Worm (Caenorhabditis elegans): Measurements from ENCODE around the gene F53F4.7.

DNA sequence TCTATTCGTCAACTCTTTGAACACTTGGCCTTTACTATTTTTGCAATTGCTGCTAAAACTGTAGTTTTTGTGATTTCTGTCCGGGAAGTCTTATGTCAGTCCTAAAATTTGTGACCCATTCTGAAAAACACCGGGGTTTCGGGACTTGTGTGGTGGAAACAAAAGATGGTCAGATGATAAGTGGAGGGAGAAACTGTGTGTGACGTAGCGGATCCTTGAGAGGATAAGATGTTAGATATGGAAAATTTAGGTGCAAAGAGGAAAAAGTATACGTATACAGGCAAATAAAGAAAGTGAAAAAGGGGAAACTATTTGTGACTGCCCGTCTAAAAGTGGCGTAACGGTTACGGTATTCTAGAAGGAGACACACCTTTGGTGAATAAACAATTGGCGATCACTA, 22.6 kb upstream of the F53F4.7 start:
- no peak for TF ChIP-seq vab-7 (GFP tag; IDR thresholded peaks at IDR 0.05)
- no peak for TF ChIP-seq nhr-111 (GFP tag; optimal IDR thresholded peaks at IDR 0.05)
- TF ChIP-seq ama-1 (optimal IDR thresholded peaks at IDR 0.05) = no peak
- no peak for TF ChIP-seq hlh-11 (tag; optimal IDR thresholded peaks at IDR 0.05)
- no peak for TF ChIP-seq ces-1 (GFP tag; optimal IDR thresholded peaks at IDR 0.05)
- no peak for TF ChIP-seq sdz-12 (GFP tag; optimal IDR thresholded peaks at IDR 0.05)
- TF ChIP-seq unc-62 (GFP tag; optimal IDR thresholded peaks at IDR 0.05 in 1 of 2) = no peak
- no peak for TF ChIP-seq unc-62 (tag; optimal IDR thresholded peaks at IDR 0.05)
- TF ChIP-seq nhr-28 (tag; optimal IDR thresholded peaks at IDR 0.05) = no peak
- TF ChIP-seq zfp-2 (tag; optimal IDR thresholded peaks at IDR 0.05) = no peak
- no peak for TF ChIP-seq unc-130 (GFP tag; optimal IDR thresholded peaks at IDR 0.05)
- TF ChIP-seq egl-27 (tag; optimal IDR thresholded peaks at IDR 0.05) = no peak
- TF ChIP-seq ceh-28 (tag; optimal IDR thresholded peaks at IDR 0.05) = no peak
- no peak for TF ChIP-seq nhr-102 (tag; optimal IDR thresholded peaks at IDR 0.05)
- no peak for TF ChIP-seq ceh-82 (tag; optimal IDR thresholded peaks at IDR 0.05)

All from whole organism, L4 larva.